Worm (Caenorhabditis elegans): ENCODE results near the gene cogc-8.

- TF ChIP-seq mdl-1 (tag; optimal IDR thresholded peaks at IDR 0.05) (no peak), nhr-237 (tag; optimal IDR thresholded peaks at IDR 0.05) (no peak), unc-62 (GFP tag; optimal IDR thresholded peaks at IDR 0.05) (no peak), nhr-23 (tag; optimal IDR thresholded peaks at IDR 0.05) (no peak)
These were observed 18.1 kb downstream of the cogc-8 start for ce11 chrIV:258362-258761.
